Fruit fly (Drosophila melanogaster) whole organism, embryonic: Measurements from ENCODE around the gene CG2182.

Experiments used
- Antp ChIP-seq: fragments of 200-800 bp; sonication (Bioruptor generic); optimal IDR thresholded peaks from 3 replicates; lab custom pipeline; 2016; ENCODE audit warnings: missing biosample characterization, missing genetic modification characterization
- Asciz ChIP-seq: fragments of 200-800 bp; sonication (Bioruptor generic); optimal IDR thresholded peaks from 2 replicates; lab custom pipeline; 2017; ENCODE audit warnings: missing biosample characterization, mild to moderate bottlenecking, missing genetic modification characterization, missing genetic modification reagents
- B-H1 ChIP-seq: fragments of 200-800 bp; sonication (Bioruptor generic); IDR thresholded peaks from 3 replicates; pipeline ENCODE4 v1.3.6; 2022; ENCODE audit warnings: missing biosample characterization, missing genetic modification characterization
- BEAF-32 ChIP-seq: fragments of 200-800 bp; sonication (Bioruptor generic); optimal IDR thresholded peaks from 3 replicates; lab custom pipeline; 2017; ENCODE audit warnings: missing biosample characterization, missing genetic modification characterization, mild to moderate bottlenecking, moderate library complexity, missing genetic modification reagents
- CG1024 ChIP-seq: fragments of 200-800 bp; sonication (Bioruptor generic); IDR thresholded peaks from 2 replicates; pipeline ENCODE4 v1.3.6; 2022; ENCODE audit warnings: missing biosample characterization, missing genetic modification characterization
- CG10267 ChIP-seq: fragments of 200-800 bp; sonication (Bioruptor generic); optimal IDR thresholded peaks from 2 replicates; lab custom pipeline; 2018; ENCODE audit warnings: missing biosample characterization, mild to moderate bottlenecking, missing genetic modification characterization, moderate library complexity
- CG12104 ChIP-seq: fragments of 200-800 bp; sonication (Bioruptor generic); optimal IDR thresholded peaks from 3 replicates; lab custom pipeline; 2016; ENCODE audit warnings: missing biosample characterization, missing genetic modification characterization
- CG1792 ChIP-seq: fragments of 200-800 bp; sonication (Bioruptor generic); optimal IDR thresholded peaks from 2 replicates; lab custom pipeline; 2016; ENCODE audit warnings: missing biosample characterization, missing genetic modification characterization
- CG30020 ChIP-seq: fragments of 200-800 bp; optimal IDR thresholded peaks from 2 replicates; lab custom pipeline; 2019; ENCODE audit warnings: missing biosample characterization, mild to moderate bottlenecking, missing genetic modification characterization, moderate library complexity
- CG31224 ChIP-seq: fragments of 200-800 bp; sonication (Bioruptor generic); IDR thresholded peaks from 2 replicates; pipeline ENCODE4 v1.3.6; 2022; ENCODE audit warnings: missing biosample characterization, missing genetic modification characterization
- CG32532 ChIP-seq: fragments of 200-800 bp; sonication (Bioruptor generic); IDR thresholded peaks from 2 replicates; pipeline ENCODE4 v1.3.6; 2022; ENCODE audit warnings: missing biosample characterization, missing genetic modification characterization
- CG32767 ChIP-seq: fragments of 200-800 bp; sonication (Bioruptor generic); IDR thresholded peaks from 2 replicates; pipeline ENCODE4 v1.3.6; 2022; ENCODE audit warnings: missing biosample characterization, missing genetic modification characterization
- CG6254 ChIP-seq: fragments of 200-800 bp; sonication (Bioruptor generic); optimal IDR thresholded peaks from 3 replicates; lab custom pipeline; 2017; ENCODE audit warnings: mild to moderate bottlenecking, missing biosample characterization, missing genetic modification reagents, missing genetic modification characterization
- CG7556 ChIP-seq: fragments of 200-800 bp; sonication (Bioruptor generic); optimal IDR thresholded peaks from 2 replicates; lab custom pipeline; 2017; ENCODE audit warnings: missing biosample characterization, mild to moderate bottlenecking, missing genetic modification characterization
- CG7745 ChIP-seq: fragments of 200-800 bp; sonication (Bioruptor generic); optimal IDR thresholded peaks from 2 replicates; lab custom pipeline; 2018; ENCODE audit warnings: missing biosample characterization, mild to moderate bottlenecking, missing genetic modification characterization, moderate library complexity
- CG8388 ChIP-seq: fragments of 200-800 bp; sonication (Bioruptor generic); optimal IDR thresholded peaks from 2 replicates; lab custom pipeline; 2019; ENCODE audit warnings: missing biosample characterization, mild to moderate bottlenecking, missing genetic modification characterization, moderate library complexity
- CG9437 ChIP-seq: fragments of 200-800 bp; sonication (Bioruptor generic); optimal IDR thresholded peaks from 2 replicates; lab custom pipeline; 2018; ENCODE audit warnings: missing biosample characterization, mild to moderate bottlenecking, missing genetic modification characterization
- CG9609 ChIP-seq: fragments of 200-800 bp; sonication (Bioruptor generic); optimal IDR thresholded peaks from 3 replicates; lab custom pipeline; 2016; ENCODE audit warnings: missing biosample characterization, missing genetic modification characterization
- D ChIP-seq, 2 experiments: fragments of 200-800 bp in 1 of 2; fragments of >200 bp in 1 of 2; sonication (Bioruptor generic) in 1 of 2; optimal IDR thresholded peaks; 2 replicates in 1 of 2; 3 replicates in 1 of 2; lab custom pipeline; 2017; ENCODE audit warnings: mild to moderate bottlenecking in 1 of 2, missing biosample characterization in 1 of 2, missing genetic modification characterization in 1 of 2, missing genetic modification reagents in 1 of 2
- Dll ChIP-seq: fragments of 200-800 bp; sonication (Bioruptor generic); IDR thresholded peaks from 4 replicates; pipeline ENCODE4 v1.3.6; 2022; ENCODE audit warnings: missing biosample characterization, missing genetic modification characterization; ENCODE audit not compliant: partially characterized antibody
- Dp ChIP-seq: fragments of 200-800 bp; sonication (Bioruptor generic); optimal IDR thresholded peaks from 2 replicates; lab custom pipeline; 2018; ENCODE audit warnings: missing biosample characterization, mild to moderate bottlenecking, missing genetic modification characterization, moderate library complexity
- Drgx ChIP-seq: fragments of 200-800 bp; sonication (Bioruptor generic); IDR thresholded peaks from 2 replicates; pipeline ENCODE4 v1.3.6; 2022; ENCODE audit warnings: missing biosample characterization, missing genetic modification characterization
- HLH3B ChIP-seq: fragments of 200-800 bp; sonication (Bioruptor generic); IDR thresholded peaks from 2 replicates; pipeline ENCODE4 v1.3.6; 2022; ENCODE audit warnings: missing biosample characterization, missing genetic modification characterization
- HLH4C ChIP-seq: fragments of 200-800 bp; sonication (Bioruptor generic); IDR thresholded peaks from 3 replicates; pipeline ENCODE4 v1.3.6; 2022; ENCODE audit warnings: missing biosample characterization, missing genetic modification characterization; ENCODE audit not compliant: partially characterized antibody
- Lhr ChIP-seq: fragments of 200-800 bp; sonication (Bioruptor generic); optimal IDR thresholded peaks from 3 replicates; lab custom pipeline; 2017; ENCODE audit warnings: mild to moderate bottlenecking, missing biosample characterization, missing genetic modification reagents, missing genetic modification characterization
- Lim3 ChIP-seq: fragments of 200-800 bp; sonication (Bioruptor generic); IDR thresholded peaks from 2 replicates; pipeline ENCODE4 v1.3.6; 2022; ENCODE audit warnings: missing biosample characterization, missing genetic modification characterization
- Meics ChIP-seq: fragments of 200-800 bp; sonication (Bioruptor generic); optimal IDR thresholded peaks from 2 replicates; lab custom pipeline; 2017; ENCODE audit warnings: missing biosample characterization, mild to moderate bottlenecking, missing genetic modification characterization
- NC2α ChIP-seq: fragments of 200-800 bp; sonication (Bioruptor generic); optimal IDR thresholded peaks from 2 replicates; lab custom pipeline; 2016; ENCODE audit warnings: missing biosample characterization, missing genetic modification characterization
- Scr ChIP-seq: fragments of 200-800 bp; sonication (Bioruptor generic); IDR thresholded peaks from 2 replicates; pipeline ENCODE4 v1.3.6; 2022; ENCODE audit warnings: missing biosample characterization, missing genetic modification characterization; ENCODE audit not compliant: partially characterized antibody
- Sox102F ChIP-seq: fragments of 200-800 bp; sonication (Bioruptor generic); optimal IDR thresholded peaks from 2 replicates; lab custom pipeline; 2018; ENCODE audit warnings: missing biosample characterization, mild to moderate bottlenecking, missing genetic modification characterization, moderate library complexity
- Ssrp ChIP-seq: fragments of 200-800 bp; sonication (Bioruptor generic); optimal IDR thresholded peaks from 2 replicates; lab custom pipeline; 2018; ENCODE audit warnings: missing biosample characterization, mild to moderate bottlenecking, missing genetic modification characterization, moderate library complexity
- abd-A ChIP-seq: fragments of 200-800 bp; sonication (Bioruptor generic); optimal IDR thresholded peaks from 3 replicates; lab custom pipeline; 2019; ENCODE audit warnings: missing biosample characterization, mild to moderate bottlenecking, missing genetic modification characterization, moderate library complexity
- ac ChIP-seq: fragments of 200-800 bp; sonication (Bioruptor generic); optimal IDR thresholded peaks from 3 replicates; lab custom pipeline; 2017; ENCODE audit warnings: missing biosample characterization, mild to moderate bottlenecking, missing genetic modification characterization
- cad ChIP-seq: fragments of >200 bp; optimal IDR thresholded peaks from 2 replicates; lab custom pipeline; 2017; ENCODE audit warnings: missing biosample characterization, missing genetic modification characterization
- crp ChIP-seq, 2 experiments: fragments of 200-800 bp; sonication (Bioruptor generic); optimal IDR thresholded peaks; 2 replicates in 1 of 2; 3 replicates in 1 of 2; lab custom pipeline; 2017; ENCODE audit warnings: missing biosample characterization in 2 of 2, missing genetic modification characterization in 2 of 2, mild to moderate bottlenecking in 1 of 2, moderate library complexity in 1 of 2
- dysf ChIP-seq: fragments of 200-800 bp; sonication (Bioruptor generic); IDR thresholded peaks from 3 replicates; pipeline ENCODE4 v1.3.6; 2022; ENCODE audit warnings: missing biosample characterization, missing genetic modification characterization
- ewg ChIP-seq: fragments of 200-800 bp; sonication (Bioruptor generic); optimal IDR thresholded peaks from 3 replicates; lab custom pipeline; 2017; ENCODE audit warnings: mild to moderate bottlenecking, missing biosample characterization, missing genetic modification reagents, missing genetic modification characterization
- gcm2 ChIP-seq: fragments of 200-800 bp; sonication (Bioruptor generic); optimal IDR thresholded peaks from 2 replicates; lab custom pipeline; 2016; ENCODE audit warnings: missing biosample characterization, missing genetic modification characterization
- grn ChIP-seq: fragments of 200-800 bp; sonication (Bioruptor generic); optimal IDR thresholded peaks from 3 replicates; lab custom pipeline; 2017; ENCODE audit warnings: missing biosample characterization, missing genetic modification characterization
- jumu ChIP-seq: fragments of 200-800 bp; sonication (Bioruptor generic); optimal IDR thresholded peaks from 3 replicates; lab custom pipeline; 2016; ENCODE audit warnings: missing biosample characterization, missing genetic modification characterization
- p53 ChIP-seq: fragments of 200-800 bp; sonication (Bioruptor generic); optimal IDR thresholded peaks from 2 replicates; lab custom pipeline; 2016; ENCODE audit warnings: missing biosample characterization, missing genetic modification characterization
- pnt ChIP-seq: fragments of 200-800 bp; sonication (Bioruptor generic); optimal IDR thresholded peaks from 3 replicates; lab custom pipeline; 2016; ENCODE audit warnings: missing biosample characterization, missing genetic modification characterization
- pzg ChIP-seq: fragments of 200-800 bp; sonication (Bioruptor generic); optimal IDR thresholded peaks from 3 replicates; lab custom pipeline; 2018; ENCODE audit warnings: missing biosample characterization, mild to moderate bottlenecking, missing genetic modification characterization, moderate library complexity
- sens ChIP-seq: fragments of 200-800 bp; sonication (Bioruptor generic); peaks from one replicate; lab custom pipeline; 2016; ENCODE audit warnings: missing biosample characterization, missing genetic modification characterization
- slou ChIP-seq: fragments of 200-800 bp; sonication (Bioruptor generic); optimal IDR thresholded peaks from 3 replicates; lab custom pipeline; 2016; ENCODE audit warnings: missing biosample characterization, missing genetic modification characterization
- sna ChIP-seq: fragments of 200-800 bp; sonication (Bioruptor generic); IDR thresholded peaks from 2 replicates; pipeline ENCODE4 v1.3.6; 2022; ENCODE audit warnings: missing biosample characterization, missing genetic modification characterization; ENCODE audit not compliant: partially characterized antibody
- trem ChIP-seq: fragments of 200-800 bp; optimal IDR thresholded peaks from 3 replicates; lab custom pipeline; 2019; ENCODE audit warnings: missing biosample characterization, mild to moderate bottlenecking, missing genetic modification characterization, moderate library complexity
- zen2 ChIP-seq: fragments of 200-800 bp; sonication (Bioruptor generic); IDR thresholded peaks from 3 replicates; pipeline ENCODE4 v1.3.6; 2022; ENCODE audit warnings: missing biosample characterization, missing genetic modification characterization; ENCODE audit not compliant: partially characterized antibody
- zfh1 ChIP-seq: fragments of 200-800 bp; sonication (Bioruptor generic); IDR thresholded peaks from 3 replicates; pipeline ENCODE4 v1.3.6; 2022; ENCODE audit warnings: missing biosample characterization, missing genetic modification characterization

The CG2182 gene

DNA sequence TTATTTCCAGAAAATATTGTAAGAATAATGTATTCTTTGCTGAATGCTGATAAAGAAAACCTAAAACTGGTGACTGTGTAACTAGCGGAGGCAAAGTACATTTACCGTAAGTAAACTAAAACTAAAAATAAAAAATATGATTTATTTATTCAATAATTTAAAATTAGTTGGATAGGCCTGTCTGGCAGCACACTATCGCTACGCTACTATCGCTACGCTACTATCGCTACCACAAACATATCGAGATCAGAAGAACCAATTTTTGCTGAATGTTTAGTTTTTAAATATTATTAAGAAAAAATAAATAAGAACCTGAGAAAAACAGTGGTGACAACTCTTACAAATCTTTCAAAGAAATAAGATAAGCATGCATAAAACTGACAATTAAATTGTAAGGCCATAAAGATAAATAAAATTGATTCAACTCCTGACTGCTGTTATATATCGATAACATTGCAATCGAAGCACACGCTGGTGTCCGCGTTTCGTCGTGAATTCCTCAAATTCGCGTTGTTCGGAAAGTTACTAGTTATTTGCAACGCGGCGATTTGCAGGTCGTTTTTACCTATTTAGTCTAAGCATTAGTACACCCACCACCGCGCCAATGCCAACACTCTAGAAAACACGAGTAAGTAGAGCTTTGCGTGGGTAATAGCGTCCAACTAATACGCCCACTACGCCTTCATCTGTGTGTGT is 634 bp upstream of the CG2182 start, which contains the start of gene Wdr33 (continued):
- TF ChIP-seq trem (tag; lab: Kevin White, UChicago) (peak; percentile 15), Antp (no peak), Scr (GFP tag; lab: Robert Waterston, UW) (peak; percentile 95), Meics (GFP tag; lab: Kevin White, UChicago) (peak; percentile 34), crp (GFP tag; optimal IDR thresholded peaks at IDR 0.05; lab: Kevin White, UChicago) (no peak), gcm2 (GFP tag; lab: Kevin White, UChicago) (no peak), CG1024 (no peak), CG9609 (no peak), D (optimal IDR thresholded peaks at IDR 0.05; lab: Kevin White, UChicago) (no peak), D (GFP tag; optimal IDR thresholded peaks at IDR 0.05; lab: Kevin White, UChicago) (no peak), ac (GFP tag; lab: Kevin White, UChicago) (no peak), CG10267 (tag; lab: Kevin White, UChicago) (peak; percentile 5), pnt (no peak), Dp (GFP tag; lab: Kevin White, UChicago) (no peak), slou (GFP tag; lab: Kevin White, UChicago) (no peak), Dll (peak; percentile 96), grn (no peak), HLH3B (GFP tag; lab: Robert Waterston, UW) (peak; percentile 30; the same call in 1 of the 2 replicates), CG7556 (GFP tag; lab: Kevin White, UChicago) (peak; percentile 34), zfh1 (no peak), Sox102F (GFP tag; lab: Kevin White, UChicago) (no peak), ewg (GFP tag; lab: Kevin White, UChicago) (no peak), cad (GFP tag; lab: Kevin White, UChicago) (no peak), HLH4C (GFP tag; lab: Robert Waterston, UW) (peak; percentile 84), zen2 (GFP tag; lab: Robert Waterston, UW) (peak; percentile 70; the same call in 1 of the 3 replicates), CG1792 (GFP tag; lab: Kevin White, UChicago) (no peak), CG32532 (GFP tag; lab: Robert Waterston, UW) (peak; percentile 62), CG6254 (GFP tag; lab: Kevin White, UChicago) (no peak), CG9437 (peak; percentile 45), sens (GFP tag; lab: Kevin White, UChicago) (peak; percentile 77), jumu (GFP tag; lab: Kevin White, UChicago) (no peak), BEAF-32 (GFP tag; lab: Kevin White, UChicago) (peak; percentile 82), abd-A (tag; lab: Kevin White, UChicago) (no peak), CG7745 (tag; lab: Kevin White, UChicago) (no peak), CG31224 (GFP tag; lab: Robert Waterston, UW) (no peak), p53 (no peak), Asciz (GFP tag; lab: Kevin White, UChicago) (no peak), Lhr (GFP tag; lab: Kevin White, UChicago) (peak; percentile 20), Lim3 (GFP tag; lab: Robert Waterston, UW) (no peak), dysf (GFP tag; lab: Robert Waterston, UW) (no peak), CG30020 (tag; lab: Kevin White, UChicago) (peak; percentile 35), NC2α (no peak), pzg (GFP tag; lab: Kevin White, UChicago) (peak; percentile 33), CG8388 (peak; percentile 24), CG32767 (GFP tag; lab: Robert Waterston, UW) (no peak), B-H1 (no peak), CG12104 (peak; percentile 27), Ssrp (tag; lab: Kevin White, UChicago) (peak; percentile 54), sna (GFP tag; lab: Robert Waterston, UW) (peak; percentile 79), Drgx (peak; percentile 18; the same call in 1 of the 2 replicates)
